Fruit fly (Drosophila melanogaster) S2 (cell line): ENCODE measurements around the gene Elo68alpha.

ENCODE experiments used
- CG8478 ChIP-seq: fragments of >200 bp; optimal IDR thresholded peaks from 2 replicates; lab custom pipeline; 2018
- CTCF ChIP-seq, 2 experiments: fragments of >200 bp; optimal IDR thresholded peaks; 2 replicates each; lab custom pipeline; 2018

- TF ChIP-seq CG8478 (lab: Kevin White, UChicago) (no peak), CTCF (optimal IDR thresholded peaks at IDR 0.05; lab: Kevin White, UChicago) (no peak)
Observed at dm6 chr3L:11084557-11085231, 18.1 kb downstream of the Elo68alpha start.
